Fruit fly (Drosophila melanogaster): ENCODE data around the gene CG11693.

Gene CG11693

DNA sequence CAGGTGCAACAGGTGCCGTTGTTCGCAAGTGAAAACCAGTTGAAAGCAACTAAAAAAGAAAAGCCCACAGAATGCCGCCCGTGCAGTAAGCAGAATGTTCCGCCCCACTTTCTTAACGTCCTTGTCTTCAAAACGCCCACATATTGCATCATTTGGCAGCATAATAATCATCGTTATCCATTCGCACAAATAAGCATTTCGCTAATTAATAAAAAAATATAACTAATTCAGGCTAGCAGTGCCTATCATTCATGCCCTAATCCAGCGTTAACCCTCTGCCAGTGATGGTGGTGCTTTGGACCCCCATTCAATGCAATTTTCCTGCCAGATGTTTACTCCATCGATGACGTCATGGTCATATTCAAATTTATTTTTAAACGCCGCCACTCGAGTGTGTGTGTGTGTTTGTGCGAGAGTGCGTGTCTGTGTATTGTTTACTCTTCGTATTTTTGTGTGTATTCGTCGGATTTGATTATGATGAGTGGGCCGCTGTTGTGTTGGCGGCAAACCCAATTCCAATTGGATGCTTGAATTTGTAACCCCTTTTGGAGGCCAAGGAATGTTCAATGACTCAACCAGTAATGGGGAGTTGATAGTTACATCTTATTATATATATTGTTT, 46.9 kb upstream of the CG11693 start (continued):
- TF ChIP-seq CG13894 (tag; optimal IDR thresholded peaks at IDR 0.05) (peak; percentile 2), Pdp1 (GFP tag; optimal IDR thresholded peaks at IDR 0.05) (peak in 1 of 2 experiments; percentile 73), CG33557 (GFP tag; optimal IDR thresholded peaks at IDR 0.05) (no peak), Elba2 (GFP tag; optimal IDR thresholded peaks at IDR 0.05) (peak; percentile 2), Nf-YB (GFP tag; optimal IDR thresholded peaks at IDR 0.05) (peak; percentile 45), Awh (GFP tag; IDR thresholded peaks at IDR 0.05) (no peak), E2f2 (GFP tag; IDR thresholded peaks at IDR 0.05) (peak; percentile 37; the same call in 1 of the 2 replicates), CG7928 (GFP tag; optimal IDR thresholded peaks at IDR 0.05) (no peak), CG8290 (GFP tag; optimal IDR thresholded peaks at IDR 0.05) (no peak), CG8290 (tag; optimal IDR thresholded peaks at IDR 0.05) (peak in 1 of 2 experiments; percentile 51), kah (GFP tag; optimal IDR thresholded peaks at IDR 0.05) (peak; percentile 42), cas (GFP tag; IDR thresholded peaks at IDR 0.05) (no peak), sr (GFP tag; IDR thresholded peaks at IDR 0.05) (peak; percentile 89), Sox100B (GFP tag; optimal IDR thresholded peaks at IDR 0.05) (no peak), chinmo (GFP tag; IDR thresholded peaks at IDR 0.05; ENCODE audit: partially characterized antibody) (peak; percentile 85; the same call in 2 of the 4 replicates), Stat92E (GFP tag; optimal IDR thresholded peaks at IDR 0.05) (peak in 1 of 3 experiments; percentile 56), CG43689 (GFP tag; IDR thresholded peaks at IDR 0.05) (no peak), CG18262 (tag; optimal IDR thresholded peaks at IDR 0.05) (no peak), CG3163 (GFP tag; optimal IDR thresholded peaks at IDR 0.05) (no peak), CG5180 (GFP tag; optimal IDR thresholded peaks at IDR 0.05) (peak; percentile 18), cg (GFP tag; optimal IDR thresholded peaks at IDR 0.05) (peak; percentile 92), CG34422 (GFP tag; IDR thresholded peaks at IDR 0.05) (peak; percentile 28; the same call in 1 of the 3 replicates), sens (GFP tag) (peak; percentile 59), row (GFP tag; IDR thresholded peaks at IDR 0.05) (0 out of 3 replicates have a peak, but pooled peaks have one; percentile 2), fd64A (GFP tag; optimal IDR thresholded peaks at IDR 0.05) (peak; percentile 41), kay (GFP tag; optimal IDR thresholded peaks at IDR 0.05) (peak; percentile 20), ci (GFP tag; IDR thresholded peaks at IDR 0.05) (0 out of 3 replicates have a peak, but pooled peaks have one; percentile 50), oc (tag; optimal IDR thresholded peaks at IDR 0.05) (peak; percentile 28), CG32767 (GFP tag; IDR thresholded peaks at IDR 0.05) (peak; percentile 77; the same call in 1 of the 2 replicates), Atf3 (GFP tag; optimal IDR thresholded peaks at IDR 0.05) (peak; percentile 40), BtbVII (GFP tag; optimal IDR thresholded peaks at IDR 0.05) (peak; percentile 89)

DNA sequence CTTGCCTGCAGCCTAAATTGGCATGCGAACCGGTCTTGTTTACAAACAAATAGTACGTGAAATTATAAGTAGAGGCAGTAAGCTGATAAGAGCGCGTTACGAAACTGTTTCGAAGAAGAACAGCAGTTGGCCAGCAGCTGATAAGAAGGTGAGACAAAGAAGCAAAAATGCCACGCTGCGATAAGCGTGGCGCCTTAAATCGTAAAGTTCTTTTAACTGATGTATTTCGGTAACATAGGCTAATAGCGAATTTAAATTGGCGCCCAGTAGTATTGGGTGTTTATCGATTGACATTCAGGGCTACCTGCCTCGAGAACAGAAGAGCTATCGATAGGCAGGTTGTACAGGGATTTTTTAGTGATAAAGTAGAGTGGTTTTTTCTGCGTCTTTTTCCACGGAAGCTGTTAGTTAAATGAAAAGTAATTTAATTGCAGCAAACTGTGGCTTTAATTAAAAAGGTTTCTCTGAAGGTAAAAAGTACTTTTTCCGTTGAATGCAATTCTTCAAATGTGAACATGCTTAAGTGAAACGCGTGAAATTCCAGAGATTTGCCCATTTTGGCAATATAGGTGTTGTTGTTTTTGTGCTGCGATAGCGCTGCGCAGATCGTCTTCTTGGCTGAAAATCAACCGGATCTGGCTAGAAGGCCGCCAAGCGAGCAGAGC, 46.2 kb upstream of the CG11693 start, which contains the start of gene stck:
stck (plus strand) TSS at position 353 of the 665 bp plus-strand sequence.
- TF ChIP-seq Hmr (GFP tag; optimal IDR thresholded peaks at IDR 0.05) (peak; percentile 31), dpn (GFP tag; optimal IDR thresholded peaks at IDR 0.05) (peak in 1 of 2 experiments; percentile 13), CG7786 (GFP tag; optimal IDR thresholded peaks at IDR 0.05) (peak; percentile 5), crp (GFP tag; optimal IDR thresholded peaks at IDR 0.05) (peak in 1 of 2 experiments; percentile 16), CG4617 (GFP tag; optimal IDR thresholded peaks at IDR 0.05; ENCODE audit: borderline replicate concordance) (peak; percentile 91), wek (GFP tag; optimal IDR thresholded peaks at IDR 0.05) (peak; percentile 11), phol (tag; optimal IDR thresholded peaks at IDR 0.05) (peak; percentile 32), CG12391 (tag; optimal IDR thresholded peaks at IDR 0.05) (peak; percentile 8), wdn (GFP tag; IDR thresholded peaks at IDR 0.05) (no peak), Sry-β (GFP tag; optimal IDR thresholded peaks at IDR 0.05) (peak; percentile 97), CG14710 (tag; optimal IDR thresholded peaks at IDR 0.05) (peak; percentile 35), CG14860 (GFP tag; IDR thresholded peaks at IDR 0.05; ENCODE audit: partially characterized antibody) (peak; percentile 56; the same call in 1 of the 3 replicates), CG16813 (GFP tag; IDR thresholded peaks at IDR 0.05; ENCODE audit: partially characterized antibody) (peak; percentile 58), nmo (GFP tag; optimal IDR thresholded peaks at IDR 0.05) (peak; percentile 51), abd-A (tag; optimal IDR thresholded peaks at IDR 0.05) (peak; percentile 5), bcd (GFP tag; optimal IDR thresholded peaks at IDR 0.05) (peak; percentile 4), CG16863 (GFP tag; optimal IDR thresholded peaks at IDR 0.05) (no peak)

Data from whole organism, embryonic.